Worm (Caenorhabditis elegans) whole organism, early embryonic: ENCODE results near the gene nhr-184.

Source experiments
- ama-1 ChIP-seq: fragments of 150-350 bp; optimal IDR thresholded peaks from 2 replicates; lab custom pipeline; 2014
- ceh-36 ChIP-seq: sonication (generic microtip); optimal IDR thresholded peaks from 2 replicates; lab custom pipeline; 2016; ENCODE audit warnings: missing genetic modification characterization, inconsistent platforms, missing compliant biosample characterization
- ets-7 ChIP-seq: sonication (generic microtip); optimal IDR thresholded peaks from 2 replicates; lab custom pipeline; 2016; ENCODE audit warnings: missing genotype, missing genetic modification characterization, missing compliant biosample characterization
- flt-1 ChIP-seq: fragments of 200-800 bp; sonication (Bioruptor generic); IDR thresholded peaks from 2 replicates; pipeline ENCODE4 v1.3.6; 2022; ENCODE audit warnings: missing genetic modification characterization, missing compliant biosample characterization
- hmbx-1 ChIP-seq: sonication (generic microtip); optimal IDR thresholded peaks from 2 replicates; lab custom pipeline; 2016; ENCODE audit warnings: mild to moderate bottlenecking, missing genetic modification characterization, missing compliant biosample characterization
- hmg-4 ChIP-seq: fragments of 200-800 bp; sonication (Bioruptor generic); optimal IDR thresholded peaks from 2 replicates; lab custom pipeline; 2018; ENCODE audit warnings: mild to moderate bottlenecking, missing genetic modification characterization, missing compliant biosample characterization
- hnd-1 ChIP-seq: sonication (generic microtip); optimal IDR thresholded peaks from 2 replicates; lab custom pipeline; 2016; ENCODE audit warnings: missing genetic modification characterization, missing compliant biosample characterization
- tbx-37 ChIP-seq: fragments of 200-800 bp; sonication (Bioruptor generic); conservative IDR thresholded peaks from 2 replicates; pipeline ENCODE4 v1.3.6; 2022; ENCODE audit warnings: missing genetic modification reagents, missing genetic modification characterization, missing compliant biosample characterization

DNA sequence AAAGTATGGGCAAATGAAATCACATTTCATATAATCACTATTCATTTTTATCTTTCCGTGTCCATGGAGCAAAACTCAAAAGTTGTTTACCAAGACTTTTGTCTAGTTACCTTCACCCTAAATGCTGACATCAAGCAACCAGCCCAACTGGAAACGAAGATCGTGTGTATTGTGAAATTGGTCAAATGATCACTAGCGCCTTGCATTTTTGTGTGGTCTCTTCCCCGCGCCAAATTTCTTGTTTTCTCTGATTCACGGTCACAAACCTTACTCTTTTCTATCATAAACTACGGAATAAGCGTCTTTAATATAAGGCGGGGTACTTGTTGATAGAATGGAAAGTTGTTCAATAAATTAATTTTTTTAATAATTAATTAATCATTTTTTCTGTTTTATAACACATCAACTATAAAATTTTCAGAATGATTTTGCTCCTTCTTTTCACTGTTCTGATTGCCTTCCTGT is 35.9 kb upstream of the nhr-184 start, which contains the start of gene cyp-33C7:
- no peak for TF ChIP-seq ama-1 (lab: Kevin White, UChicago)
- TF ChIP-seq hnd-1 = no peak
- no peak for TF ChIP-seq ceh-36 (tag; lab: Kevin White, UChicago)
- TF ChIP-seq hmg-4 (GFP tag; lab: Kevin White, UChicago) = no peak
- no peak for TF ChIP-seq tbx-37 (GFP tag; lab: Robert Waterston, UW)
- no peak for TF ChIP-seq flt-1
- no peak for TF ChIP-seq ets-7 (tag; lab: Kevin White, UChicago)
- no peak for TF ChIP-seq hmbx-1 (tag; lab: Kevin White, UChicago)
